Fruit fly (Drosophila melanogaster): ENCODE measurements around the gene frc.

The frc gene

DNA sequence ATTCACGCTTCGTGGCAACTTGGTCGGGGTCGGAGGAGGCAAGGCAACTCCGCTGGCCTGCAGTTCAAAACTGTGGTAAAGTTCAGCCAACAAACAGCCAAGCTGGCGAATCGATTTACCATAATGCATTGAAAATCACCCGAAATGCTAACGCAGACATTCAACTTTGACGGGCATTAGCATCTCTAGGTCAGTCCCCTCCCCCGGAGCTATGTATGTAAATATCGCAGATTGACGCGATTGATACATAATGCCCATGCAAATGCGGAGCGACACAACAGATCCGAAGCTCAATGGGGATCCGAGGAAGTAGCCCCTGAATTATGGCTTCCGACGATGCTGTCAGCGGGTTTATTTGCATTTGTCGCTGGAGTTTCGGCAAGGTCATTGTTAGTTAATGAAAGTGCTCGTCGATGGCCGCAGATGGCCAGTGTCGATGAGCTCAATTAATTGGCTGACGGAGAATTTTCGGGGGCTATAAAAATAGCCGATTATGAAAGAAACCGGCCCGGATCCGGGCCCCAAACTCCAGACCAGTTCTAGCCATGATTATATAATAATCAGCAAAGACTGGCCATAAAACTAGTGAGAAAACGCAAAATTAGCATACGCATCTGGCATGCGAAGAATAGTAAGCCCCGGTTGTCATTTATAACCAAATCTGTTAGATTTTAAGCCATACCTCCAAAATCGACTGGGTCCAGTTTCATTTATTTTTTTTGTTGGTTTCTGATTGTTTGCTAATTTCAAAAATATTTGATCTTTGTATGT, 46.2 kb downstream of the frc start:
- TF ChIP-seq CG7045 (GFP tag; optimal IDR thresholded peaks at IDR 0.05) (no peak), ovo (GFP tag; optimal IDR thresholded peaks at IDR 0.05) (no peak), CG14711 (tag; optimal IDR thresholded peaks at IDR 0.05) (no peak), tj (GFP tag; optimal IDR thresholded peaks at IDR 0.05) (no peak), CG5204 (GFP tag; optimal IDR thresholded peaks at IDR 0.05) (no peak), pad (GFP tag; optimal IDR thresholded peaks at IDR 0.05) (no peak), toe (GFP tag; optimal IDR thresholded peaks at IDR 0.05) (no peak), CG12768 (GFP tag; optimal IDR thresholded peaks at IDR 0.05) (no peak), Clk (GFP tag; optimal IDR thresholded peaks at IDR 0.05) (no peak), CG11617 (GFP tag; optimal IDR thresholded peaks at IDR 0.05) (no peak), bab1 (GFP tag; optimal IDR thresholded peaks at IDR 0.05) (no peak), cic (GFP tag; optimal IDR thresholded peaks at IDR 0.05) (no peak), Crg-1 (GFP tag; optimal IDR thresholded peaks at IDR 0.05) (no peak), Mnt (GFP tag; optimal IDR thresholded peaks at IDR 0.05) (no peak), cnc (optimal IDR thresholded peaks at IDR 0.05) (no peak), CG7101 (tag; optimal IDR thresholded peaks at IDR 0.05) (no peak)

DNA sequence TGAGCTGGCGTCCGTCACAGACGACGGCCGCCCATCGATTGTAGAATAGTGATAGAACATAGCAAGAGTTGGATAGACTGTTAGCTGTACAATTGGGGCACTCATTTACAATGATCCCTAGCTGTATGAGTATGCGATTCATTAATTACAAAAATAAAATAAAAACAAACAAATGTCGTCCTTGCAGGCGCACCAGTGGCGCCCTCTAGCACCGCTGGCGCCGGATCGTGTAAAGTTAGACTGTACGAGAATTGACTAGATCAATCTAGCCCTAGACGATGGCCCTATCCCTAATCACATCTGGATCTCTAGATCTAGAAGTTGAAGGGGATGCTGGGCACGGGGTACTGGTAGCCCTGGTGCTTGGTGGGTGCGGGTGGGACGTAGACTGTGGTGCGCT, 49.3 kb downstream of the frc start:
- TF ChIP-seq toe (GFP tag; optimal IDR thresholded peaks at IDR 0.05) (no peak), Crg-1 (GFP tag; optimal IDR thresholded peaks at IDR 0.05) (no peak), bab1 (GFP tag; optimal IDR thresholded peaks at IDR 0.05) (no peak), pad (GFP tag; optimal IDR thresholded peaks at IDR 0.05) (no peak), CG33017 (tag; optimal IDR thresholded peaks at IDR 0.05) (no peak), tj (GFP tag; optimal IDR thresholded peaks at IDR 0.05) (no peak), kay (GFP tag; ENCODE audit: borderline replicate concordance) (no peak), CG7045 (GFP tag; optimal IDR thresholded peaks at IDR 0.05) (no peak), CG14711 (tag; optimal IDR thresholded peaks at IDR 0.05) (no peak), CG12768 (GFP tag; optimal IDR thresholded peaks at IDR 0.05) (no peak), ovo (GFP tag; optimal IDR thresholded peaks at IDR 0.05) (no peak), CG7101 (tag; optimal IDR thresholded peaks at IDR 0.05) (no peak), Mnt (GFP tag; optimal IDR thresholded peaks at IDR 0.05) (no peak), cic (GFP tag; optimal IDR thresholded peaks at IDR 0.05) (no peak), CG1620 (GFP tag; optimal IDR thresholded peaks at IDR 0.05) (no peak), Clk (GFP tag; optimal IDR thresholded peaks at IDR 0.05) (no peak), CG11617 (GFP tag; optimal IDR thresholded peaks at IDR 0.05) (no peak)

DNA sequence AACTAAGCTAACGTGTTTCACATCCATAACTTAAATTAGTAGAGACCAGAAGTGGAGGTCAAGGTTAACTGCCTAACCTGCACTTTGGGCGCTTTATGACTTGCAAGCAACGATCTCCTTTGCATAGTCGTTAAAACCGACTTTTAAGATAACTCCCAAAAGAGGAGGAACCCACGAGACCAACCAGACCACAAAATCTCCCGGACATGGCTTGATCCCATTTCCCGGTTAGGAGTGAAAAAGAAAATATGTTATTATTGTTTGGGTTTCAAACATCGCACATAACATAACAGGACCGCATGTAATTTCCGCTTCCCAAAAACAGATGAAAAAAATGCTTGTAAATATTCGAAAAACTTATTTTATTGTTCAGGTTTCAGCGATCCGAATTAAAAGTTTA, 49.7 kb downstream of the frc start:
- TF ChIP-seq bab1 (GFP tag; optimal IDR thresholded peaks at IDR 0.05): no peak
- TF ChIP-seq ovo (GFP tag; optimal IDR thresholded peaks at IDR 0.05): no peak
- no peak for TF ChIP-seq CG5204 (GFP tag; optimal IDR thresholded peaks at IDR 0.05)
- no peak for TF ChIP-seq cnc (optimal IDR thresholded peaks at IDR 0.05)
- no peak for TF ChIP-seq pad (GFP tag; optimal IDR thresholded peaks at IDR 0.05)
- TF ChIP-seq toe (GFP tag; optimal IDR thresholded peaks at IDR 0.05): no peak
- no peak for TF ChIP-seq CG33017 (tag; optimal IDR thresholded peaks at IDR 0.05)
- no peak for TF ChIP-seq cic (GFP tag; optimal IDR thresholded peaks at IDR 0.05)
- no peak for TF ChIP-seq Clk (GFP tag; optimal IDR thresholded peaks at IDR 0.05)
- TF ChIP-seq kay (GFP tag; ENCODE audit: borderline replicate concordance): no peak
- TF ChIP-seq CG14711 (tag; optimal IDR thresholded peaks at IDR 0.05): no peak
- no peak for TF ChIP-seq CG11617 (GFP tag; optimal IDR thresholded peaks at IDR 0.05)
- TF ChIP-seq CG12768 (GFP tag; optimal IDR thresholded peaks at IDR 0.05): no peak
- no peak for TF ChIP-seq CG1620 (GFP tag; optimal IDR thresholded peaks at IDR 0.05)
- TF ChIP-seq CG7045 (GFP tag; optimal IDR thresholded peaks at IDR 0.05): no peak
- no peak for TF ChIP-seq tj (GFP tag; optimal IDR thresholded peaks at IDR 0.05)

- no peak for TF ChIP-seq Crg-1 (GFP tag; optimal IDR thresholded peaks at IDR 0.05)
- TF ChIP-seq CG7045 (GFP tag; optimal IDR thresholded peaks at IDR 0.05): no peak
- no peak for TF ChIP-seq ovo (GFP tag; optimal IDR thresholded peaks at IDR 0.05)
- no peak for TF ChIP-seq CG11617 (GFP tag; optimal IDR thresholded peaks at IDR 0.05)
- no peak for TF ChIP-seq cic (GFP tag; optimal IDR thresholded peaks at IDR 0.05)
- TF ChIP-seq CG14711 (tag; optimal IDR thresholded peaks at IDR 0.05): no peak
- no peak for TF ChIP-seq CG12768 (GFP tag; optimal IDR thresholded peaks at IDR 0.05)
Observed at dm6 chr3L:17382628-17383027, 50.4 kb downstream of the frc start, which contains the start of gene CG13728. Gene CG13728, minus strand, starts transcription at chr3L:17382728.

dm6 chr3L:17381990-17382389, 51.0 kb downstream of the frc start:
- no peak for TF ChIP-seq Crg-1 (GFP tag; optimal IDR thresholded peaks at IDR 0.05)
- no peak for TF ChIP-seq Clk (GFP tag; optimal IDR thresholded peaks at IDR 0.05)
- no peak for TF ChIP-seq tj (GFP tag; optimal IDR thresholded peaks at IDR 0.05)
- no peak for TF ChIP-seq pad (GFP tag; optimal IDR thresholded peaks at IDR 0.05)
- TF ChIP-seq CG7045 (GFP tag; optimal IDR thresholded peaks at IDR 0.05): no peak
- no peak for TF ChIP-seq cnc (optimal IDR thresholded peaks at IDR 0.05)
- no peak for TF ChIP-seq CG5204 (GFP tag; optimal IDR thresholded peaks at IDR 0.05)
- TF ChIP-seq kay (GFP tag; ENCODE audit: borderline replicate concordance): no peak
- no peak for TF ChIP-seq CG11617 (GFP tag; optimal IDR thresholded peaks at IDR 0.05)
- TF ChIP-seq CG7101 (tag; optimal IDR thresholded peaks at IDR 0.05): no peak
- TF ChIP-seq toe (GFP tag; optimal IDR thresholded peaks at IDR 0.05): no peak
- TF ChIP-seq cic (GFP tag; optimal IDR thresholded peaks at IDR 0.05): no peak

- TF ChIP-seq Mnt (GFP tag; optimal IDR thresholded peaks at IDR 0.05) (no peak), Crg-1 (GFP tag; optimal IDR thresholded peaks at IDR 0.05) (no peak), CG1620 (GFP tag; optimal IDR thresholded peaks at IDR 0.05) (no peak), Hr96 (GFP tag; optimal IDR thresholded peaks at IDR 0.05) (no peak), tj (GFP tag; optimal IDR thresholded peaks at IDR 0.05) (peak; percentile 34), pad (GFP tag; optimal IDR thresholded peaks at IDR 0.05) (no peak), CG11617 (GFP tag; optimal IDR thresholded peaks at IDR 0.05) (no peak)
Observed at dm6 chr3L:17379311-17379710, 53.7 kb downstream of the frc start, which contains the start of gene Cad74A. Gene Cad74A, minus strand, starts transcription at chr3L:17379530.
